Fruit fly (Drosophila melanogaster) whole organism, embryonic: Measurements from ENCODE around the gene Argk1.

Experiments used
- ATbp ChIP-seq: fragments of 200-800 bp; sonication (Bioruptor generic); optimal IDR thresholded peaks from 2 replicates; lab custom pipeline; 2017; ENCODE audit warnings: missing biosample characterization, mild to moderate bottlenecking, missing genetic modification characterization, missing genetic modification reagents
- Ada2b ChIP-seq: fragments of 200-800 bp; sonication (Bioruptor generic); IDR thresholded peaks from 2 replicates; pipeline ENCODE4 v1.3.6; 2022; ENCODE audit warnings: missing biosample characterization, missing genetic modification characterization
- Bdp1 ChIP-seq: fragments of 200-800 bp; sonication (Bioruptor generic); optimal IDR thresholded peaks from 3 replicates; lab custom pipeline; 2016; ENCODE audit warnings: missing biosample characterization, missing genetic modification characterization
- CG10431 ChIP-seq: fragments of 200-800 bp; sonication (Bioruptor generic); optimal IDR thresholded peaks from 3 replicates; lab custom pipeline; 2018; ENCODE audit warnings: missing biosample characterization, mild to moderate bottlenecking, missing genetic modification characterization
- CG10654 ChIP-seq: fragments of 200-800 bp; sonication (Bioruptor generic); optimal IDR thresholded peaks from 2 replicates; lab custom pipeline; 2016; ENCODE audit warnings: missing biosample characterization, missing genetic modification characterization
- CG12236 ChIP-seq: fragments of 200-800 bp; sonication (Bioruptor generic); optimal IDR thresholded peaks from 2 replicates; lab custom pipeline; 2016; ENCODE audit warnings: missing biosample characterization, missing genetic modification characterization
- CG12659 ChIP-seq: fragments of 200-800 bp; sonication (Bioruptor generic); optimal IDR thresholded peaks from 3 replicates; lab custom pipeline; 2017; ENCODE audit warnings: mild to moderate bottlenecking, missing biosample characterization, missing genetic modification reagents, missing genetic modification characterization
- CG12744 ChIP-seq: fragments of 200-800 bp; sonication (Bioruptor generic); optimal IDR thresholded peaks from 2 replicates; lab custom pipeline; 2016; ENCODE audit warnings: missing biosample characterization, missing genetic modification characterization
- CG14014 ChIP-seq: fragments of 200-800 bp; sonication (Bioruptor generic); IDR thresholded peaks from 2 replicates; pipeline ENCODE4 v1.3.6; 2022; ENCODE audit warnings: missing biosample characterization, missing genetic modification characterization
- CG14441 ChIP-seq: fragments of 200-800 bp; sonication (Bioruptor generic); IDR thresholded peaks from 2 replicates; pipeline ENCODE4 v1.3.6; 2022; ENCODE audit warnings: missing biosample characterization, missing genetic modification characterization
- CG15073 ChIP-seq: fragments of 200-800 bp; sonication (Bioruptor generic); optimal IDR thresholded peaks from 2 replicates; lab custom pipeline; 2016; ENCODE audit warnings: missing biosample characterization, missing genetic modification characterization
- CG16779 ChIP-seq: fragments of 200-800 bp; sonication (Bioruptor generic); IDR thresholded peaks from 2 replicates; pipeline ENCODE4 v1.3.6; 2022; ENCODE audit warnings: missing biosample characterization, missing genetic modification characterization
- CG17359 ChIP-seq: fragments of 200-800 bp; sonication (Bioruptor generic); optimal IDR thresholded peaks from 3 replicates; lab custom pipeline; 2018; ENCODE audit warnings: missing biosample characterization, mild to moderate bottlenecking, missing genetic modification characterization, moderate library complexity
- CG17912 ChIP-seq: fragments of 200-800 bp; sonication (Bioruptor generic); optimal IDR thresholded peaks from 2 replicates; lab custom pipeline; 2018; ENCODE audit warnings: missing biosample characterization, mild to moderate bottlenecking, missing genetic modification characterization
- CG18764 ChIP-seq: fragments of 200-800 bp; sonication (Bioruptor generic); optimal IDR thresholded peaks from 3 replicates; lab custom pipeline; 2016; ENCODE audit warnings: missing biosample characterization, missing genetic modification characterization
- CG2202 ChIP-seq: fragments of 200-800 bp; sonication (Bioruptor generic); optimal IDR thresholded peaks from 2 replicates; lab custom pipeline; 2018; ENCODE audit warnings: missing biosample characterization, mild to moderate bottlenecking, missing genetic modification characterization
- CG4328 ChIP-seq: fragments of 200-800 bp; sonication (Bioruptor generic); optimal IDR thresholded peaks from 3 replicates; lab custom pipeline; 2017; ENCODE audit warnings: missing biosample characterization, missing genetic modification reagents, missing genetic modification characterization
- CG5180 ChIP-seq: fragments of 200-800 bp; sonication (Bioruptor generic); optimal IDR thresholded peaks from 3 replicates; lab custom pipeline; 2017; ENCODE audit warnings: missing biosample characterization, missing genetic modification characterization, mild to moderate bottlenecking, moderate library complexity, missing genetic modification reagents
- CG7556 ChIP-seq: fragments of 200-800 bp; sonication (Bioruptor generic); optimal IDR thresholded peaks from 2 replicates; lab custom pipeline; 2017; ENCODE audit warnings: missing biosample characterization, mild to moderate bottlenecking, missing genetic modification characterization
- CG9876 ChIP-seq: fragments of 200-800 bp; sonication (Bioruptor generic); optimal IDR thresholded peaks from 2 replicates; lab custom pipeline; 2016; ENCODE audit warnings: missing biosample characterization, missing genetic modification characterization
- CkIIα-i1 ChIP-seq: fragments of 200-800 bp; sonication (Bioruptor generic); IDR thresholded peaks from 2 replicates; pipeline ENCODE4 v1.3.6; 2022; ENCODE audit warnings: missing biosample characterization, missing genetic modification characterization
- Dfd ChIP-seq, 2 experiments: fragments of >200 bp; optimal IDR thresholded peaks; 2 replicates each; lab custom pipeline; 2017; ENCODE audit warnings: missing biosample characterization in 2 of 2, missing genetic modification characterization in 2 of 2
- Doc3 ChIP-seq: fragments of 200-800 bp; sonication (Bioruptor generic); IDR thresholded peaks from 3 replicates; pipeline ENCODE4 v1.3.6; 2022; ENCODE audit warnings: missing biosample characterization, missing genetic modification characterization; ENCODE audit not compliant: partially characterized antibody
- GATAe ChIP-seq: fragments of 200-800 bp; sonication (Bioruptor generic); conservative IDR thresholded peaks from 2 replicates; pipeline ENCODE4 v1.3.6; 2022; ENCODE audit warnings: missing biosample characterization, missing genetic modification characterization
- HLHmδ ChIP-seq: fragments of 200-800 bp; sonication (Bioruptor generic); optimal IDR thresholded peaks from 2 replicates; lab custom pipeline; 2018; ENCODE audit warnings: missing biosample characterization, mild to moderate bottlenecking, missing genetic modification characterization, moderate library complexity
- Hr78 ChIP-seq, 2 experiments: fragments of 200-800 bp in 1 of 2; fragments of >200 bp in 1 of 2; sonication (Bioruptor generic) in 1 of 2; optimal IDR thresholded peaks; 2 replicates each; lab custom pipeline; 2017 to 2019; ENCODE audit warnings: missing biosample characterization in 2 of 2, missing genetic modification characterization in 2 of 2, mild to moderate bottlenecking in 1 of 2, moderate library complexity in 1 of 2
- Med ChIP-seq: fragments of 200-800 bp; sonication (Bioruptor generic); peaks from one replicate; lab custom pipeline; 2016; ENCODE audit warnings: missing biosample characterization, missing genetic modification characterization, mild to moderate bottlenecking, inconsistent platforms, moderate library complexity
- Oaz ChIP-seq: fragments of 200-800 bp; sonication (Bioruptor generic); IDR thresholded peaks from 2 replicates; pipeline ENCODE4 v1.3.6; 2022; ENCODE audit warnings: missing biosample characterization, missing genetic modification characterization
- Pdp1 ChIP-seq, 2 experiments: fragments of 200-800 bp; sonication (Bioruptor generic); optimal IDR thresholded peaks; 3 replicates each; lab custom pipeline; 2016; ENCODE audit warnings: missing biosample characterization in 2 of 2, missing genetic modification characterization in 2 of 2, mild to moderate bottlenecking in 1 of 2, moderate library complexity in 1 of 2
- Rx ChIP-seq: fragments of 200-800 bp; sonication (Bioruptor generic); IDR thresholded peaks from 2 replicates; pipeline ENCODE4 v1.3.6; 2022; ENCODE audit warnings: missing biosample characterization, missing genetic modification characterization
- Six4 ChIP-seq: fragments of 200-800 bp; sonication (Bioruptor generic); optimal IDR thresholded peaks from 2 replicates; lab custom pipeline; 2016; ENCODE audit warnings: missing biosample characterization, missing genetic modification characterization
- bab2 ChIP-seq: fragments of 200-800 bp; sonication (Bioruptor generic); optimal IDR thresholded peaks from 2 replicates; lab custom pipeline; 2016; ENCODE audit warnings: missing biosample characterization, missing genetic modification characterization
- corto ChIP-seq: fragments of 200-800 bp; sonication (Bioruptor generic); optimal IDR thresholded peaks from 2 replicates; lab custom pipeline; 2016; ENCODE audit warnings: missing biosample characterization, mild to moderate bottlenecking, missing genetic modification characterization, moderate library complexity
- croc ChIP-seq: fragments of 200-800 bp; sonication (Bioruptor generic); conservative IDR thresholded peaks from 3 replicates; pipeline ENCODE4 v1.3.6; 2022; ENCODE audit warnings: missing biosample characterization, missing genetic modification characterization
- crol ChIP-seq: fragments of 200-800 bp; sonication (Bioruptor generic); IDR thresholded peaks from 2 replicates; pipeline ENCODE4 v1.3.6; 2022; ENCODE audit warnings: missing biosample characterization, missing genetic modification characterization
- insv ChIP-seq, 2 experiments: fragments of 200-800 bp; sonication (Bioruptor generic); optimal IDR thresholded peaks; 3 replicates each; lab custom pipeline; 2016 to 2018; ENCODE audit warnings: missing biosample characterization in 2 of 2, missing genetic modification characterization in 2 of 2
- kay ChIP-seq: fragments of 200-800 bp; sonication (Bioruptor generic); optimal IDR thresholded peaks from 2 replicates; lab custom pipeline; 2016; ENCODE audit warnings: missing biosample characterization, missing genetic modification characterization
- lmd ChIP-seq: fragments of 200-800 bp; sonication (Bioruptor generic); IDR thresholded peaks from 2 replicates; pipeline ENCODE4 v1.3.6; 2022; ENCODE audit warnings: missing biosample characterization, missing genetic modification characterization
- odd ChIP-seq: fragments of 200-800 bp; sonication (Bioruptor generic); optimal IDR thresholded peaks from 2 replicates; lab custom pipeline; 2017; ENCODE audit warnings: missing biosample characterization, mild to moderate bottlenecking, missing genetic modification characterization
- org-1 ChIP-seq: fragments of 200-800 bp; sonication (Bioruptor generic); optimal IDR thresholded peaks from 2 replicates; lab custom pipeline; 2017; ENCODE audit warnings: missing biosample characterization, missing genetic modification characterization
- pfk ChIP-seq: fragments of 200-800 bp; sonication (Bioruptor generic); optimal IDR thresholded peaks from 2 replicates; lab custom pipeline; 2018; ENCODE audit warnings: missing biosample characterization, mild to moderate bottlenecking, missing genetic modification characterization, moderate library complexity
- psq ChIP-seq: fragments of 200-800 bp; sonication (Bioruptor generic); optimal IDR thresholded peaks from 2 replicates; lab custom pipeline; 2017; ENCODE audit warnings: missing biosample characterization, missing genetic modification characterization
- sc ChIP-seq, 3 experiments: fragments of >200 bp in 2 of 3; fragments of 200-800 bp in 1 of 3; sonication (Bioruptor generic) in 1 of 3; optimal IDR thresholded peaks; 2 replicates in 2 of 3; 3 replicates in 1 of 3; lab custom pipeline; 2017; ENCODE audit warnings: mild to moderate bottlenecking in 1 of 3, missing biosample characterization in 1 of 3, missing genetic modification characterization in 1 of 3, missing genetic modification reagents in 1 of 3
- schlank ChIP-seq: fragments of 200-800 bp; sonication (Bioruptor generic); optimal IDR thresholded peaks from 2 replicates; lab custom pipeline; 2018; ENCODE audit warnings: missing biosample characterization, mild to moderate bottlenecking, missing genetic modification characterization
- tll ChIP-seq, 2 experiments: fragments of 200-800 bp in 1 of 2; fragments of >200 bp in 1 of 2; sonication (Bioruptor generic) in 1 of 2; optimal IDR thresholded peaks; 2 replicates each; lab custom pipeline; 2017 to 2019; ENCODE audit warnings: missing biosample characterization in 2 of 2, missing genetic modification characterization in 2 of 2, mild to moderate bottlenecking in 1 of 2, moderate library complexity in 1 of 2
- ttk ChIP-seq: fragments of 200-800 bp; sonication (Bioruptor generic); IDR thresholded peaks from 2 replicates; pipeline ENCODE4 v2.1.2; 2022; ENCODE audit warnings: missing biosample characterization, missing genetic modification characterization
- tup ChIP-seq: fragments of 200-800 bp; sonication (Bioruptor generic); optimal IDR thresholded peaks from 2 replicates; lab custom pipeline; 2016; ENCODE audit warnings: missing biosample characterization, mild to moderate bottlenecking, missing genetic modification characterization, moderate library complexity
- zf30C ChIP-seq: fragments of 200-800 bp; sonication (Bioruptor generic); optimal IDR thresholded peaks from 3 replicates; lab custom pipeline; 2018; ENCODE audit warnings: missing biosample characterization, mild to moderate bottlenecking, missing genetic modification characterization

The Argk1 gene

DNA sequence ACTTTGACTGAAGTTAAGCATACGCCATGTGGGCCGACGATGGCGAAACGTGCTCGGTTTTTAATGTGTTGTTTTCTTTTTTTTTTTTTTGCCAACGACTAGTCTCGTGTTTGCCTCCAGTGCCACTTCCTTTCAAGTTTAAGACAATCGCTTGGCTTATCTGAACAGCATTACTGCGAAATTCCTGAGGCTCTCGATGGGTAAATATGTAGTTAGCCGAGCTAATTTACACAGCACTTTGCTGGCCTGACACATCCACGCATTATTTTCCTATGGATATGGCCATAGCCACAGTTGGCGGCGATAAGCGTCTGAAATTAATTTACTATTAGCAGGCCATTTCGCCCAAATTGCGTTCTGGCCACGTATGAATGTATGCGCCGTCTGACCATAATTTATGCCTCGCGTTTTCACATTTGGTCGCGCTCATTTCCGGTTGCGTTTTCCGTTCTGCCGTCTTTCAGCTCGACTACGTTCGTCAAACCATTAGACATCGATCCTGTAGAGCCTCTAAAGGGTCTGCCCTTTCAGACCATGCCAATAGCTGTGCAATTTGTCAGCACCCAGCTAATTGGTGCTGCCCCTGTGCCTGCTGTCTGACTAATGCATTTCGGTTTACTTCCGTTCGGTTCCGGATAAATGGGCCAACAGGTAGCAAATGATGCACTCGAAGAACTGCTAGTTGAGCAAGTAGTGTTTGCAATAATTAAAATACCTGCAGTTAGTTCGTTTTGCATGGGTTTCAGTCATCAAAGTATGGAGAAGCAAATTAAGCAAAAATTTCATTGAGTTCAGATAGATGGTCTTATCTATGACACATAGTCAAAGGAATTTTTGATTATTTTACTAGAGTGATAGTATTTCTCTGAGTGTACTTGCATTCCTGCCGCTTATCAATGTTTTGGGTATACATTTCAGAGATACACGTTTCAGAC, 45.1 kb downstream of the Argk1 start (continued):
- TF ChIP-seq CG17912 (GFP tag; lab: Kevin White, UChicago) = no peak
- no peak for TF ChIP-seq CG2202 (tag; lab: Kevin White, UChicago)
- no peak for TF ChIP-seq Dfd (GFP tag; optimal IDR thresholded peaks at IDR 0.05; lab: Kevin White, UChicago)
- TF ChIP-seq kay (GFP tag; lab: Kevin White, UChicago) = no peak
- no peak for TF ChIP-seq CG12236 (GFP tag; lab: Kevin White, UChicago)
- no peak for TF ChIP-seq CG5180 (GFP tag; lab: Kevin White, UChicago)
- TF ChIP-seq Rx (GFP tag; lab: Robert Waterston, UW) = no peak
- TF ChIP-seq zf30C (GFP tag; lab: Kevin White, UChicago) = peak; percentile 79
- peak; percentile 67 for TF ChIP-seq Med
- no peak for TF ChIP-seq crol (GFP tag; lab: Robert Waterston, UW)
- no peak for TF ChIP-seq CkIIα-i1
- no peak for TF ChIP-seq CG9876 (GFP tag; lab: Kevin White, UChicago)
- TF ChIP-seq insv (GFP tag; optimal IDR thresholded peaks at IDR 0.05; lab: Kevin White, UChicago) = no peak
- TF ChIP-seq Pdp1 (GFP tag; optimal IDR thresholded peaks at IDR 0.05; lab: Kevin White, UChicago) = no peak
- TF ChIP-seq CG10431 (GFP tag; lab: Kevin White, UChicago) = no peak
- TF ChIP-seq HLHmδ (GFP tag; lab: Kevin White, UChicago) = no peak
- no peak for TF ChIP-seq pfk (GFP tag; lab: Kevin White, UChicago)
- TF ChIP-seq psq (GFP tag; lab: Kevin White, UChicago) = no peak
- TF ChIP-seq CG16779 (GFP tag; lab: Robert Waterston, UW) = no peak
- TF ChIP-seq CG10654 = no peak
- TF ChIP-seq tup (GFP tag; lab: Kevin White, UChicago) = peak; percentile 8
- no peak for TF ChIP-seq GATAe (GFP tag; lab: Robert Waterston, UW)
- TF ChIP-seq Bdp1 (GFP tag; lab: Kevin White, UChicago) = no peak
- no peak for TF ChIP-seq CG18764 (GFP tag; lab: Kevin White, UChicago)
- TF ChIP-seq bab2 (GFP tag; lab: Kevin White, UChicago) = no peak
- no peak for TF ChIP-seq org-1 (GFP tag; lab: Kevin White, UChicago)
- TF ChIP-seq CG12744 (GFP tag; lab: Kevin White, UChicago) = no peak
- TF ChIP-seq ATbp (GFP tag; lab: Kevin White, UChicago) = no peak
- TF ChIP-seq CG14014 (GFP tag; lab: Robert Waterston, UW) = no peak
- TF ChIP-seq CG12659 = no peak
- TF ChIP-seq CG7556 (GFP tag; lab: Kevin White, UChicago) = no peak
- 0 out of 2 replicates have a peak, but pooled peaks have one; percentile 6 for TF ChIP-seq lmd (GFP tag; lab: Robert Waterston, UW)
- TF ChIP-seq croc (GFP tag; lab: Robert Waterston, UW) = no peak
- TF ChIP-seq tll (GFP tag; optimal IDR thresholded peaks at IDR 0.05; lab: Kevin White, UChicago) = peak; percentile 3 to 72
- no peak for TF ChIP-seq ttk (GFP tag; lab: Robert Waterston, UW)
- TF ChIP-seq Hr78 (GFP tag; optimal IDR thresholded peaks at IDR 0.05; lab: Kevin White, UChicago) = no peak
- TF ChIP-seq corto (GFP tag; lab: Kevin White, UChicago) = no peak
- no peak for TF ChIP-seq CG14441 (GFP tag; lab: Robert Waterston, UW)
- TF ChIP-seq sc (optimal IDR thresholded peaks at IDR 0.05; lab: Kevin White, UChicago) = no peak
- TF ChIP-seq sc (GFP tag; optimal IDR thresholded peaks at IDR 0.05; lab: Kevin White, UChicago) = no peak
- TF ChIP-seq CG17359 (tag; lab: Kevin White, UChicago) = no peak
- TF ChIP-seq CG15073 (GFP tag; lab: Kevin White, UChicago) = no peak
- TF ChIP-seq Ada2b (GFP tag; lab: Robert Waterston, UW) = no peak
- TF ChIP-seq Six4 (GFP tag; lab: Kevin White, UChicago) = no peak
- TF ChIP-seq odd = no peak
- TF ChIP-seq CG4328 (GFP tag; lab: Kevin White, UChicago) = no peak
- TF ChIP-seq Doc3 (GFP tag; lab: Robert Waterston, UW) = no peak
- peak; percentile 0 for TF ChIP-seq schlank (tag; lab: Kevin White, UChicago)
- no peak for TF ChIP-seq Oaz (GFP tag; lab: Robert Waterston, UW)
